Fruit fly (Drosophila melanogaster) Kc167 (cell line): ENCODE results near the gene CG6686.

ENCODE experiments used
- h ChIP-seq: fragments of >200 bp; optimal IDR thresholded peaks from 3 replicates; lab custom pipeline; 2018; ENCODE audit warnings: missing external identifiers
- insv ChIP-seq: fragments of >200 bp; optimal IDR thresholded peaks from 3 replicates; lab custom pipeline; 2018; ENCODE audit warnings: missing external identifiers

DNA sequence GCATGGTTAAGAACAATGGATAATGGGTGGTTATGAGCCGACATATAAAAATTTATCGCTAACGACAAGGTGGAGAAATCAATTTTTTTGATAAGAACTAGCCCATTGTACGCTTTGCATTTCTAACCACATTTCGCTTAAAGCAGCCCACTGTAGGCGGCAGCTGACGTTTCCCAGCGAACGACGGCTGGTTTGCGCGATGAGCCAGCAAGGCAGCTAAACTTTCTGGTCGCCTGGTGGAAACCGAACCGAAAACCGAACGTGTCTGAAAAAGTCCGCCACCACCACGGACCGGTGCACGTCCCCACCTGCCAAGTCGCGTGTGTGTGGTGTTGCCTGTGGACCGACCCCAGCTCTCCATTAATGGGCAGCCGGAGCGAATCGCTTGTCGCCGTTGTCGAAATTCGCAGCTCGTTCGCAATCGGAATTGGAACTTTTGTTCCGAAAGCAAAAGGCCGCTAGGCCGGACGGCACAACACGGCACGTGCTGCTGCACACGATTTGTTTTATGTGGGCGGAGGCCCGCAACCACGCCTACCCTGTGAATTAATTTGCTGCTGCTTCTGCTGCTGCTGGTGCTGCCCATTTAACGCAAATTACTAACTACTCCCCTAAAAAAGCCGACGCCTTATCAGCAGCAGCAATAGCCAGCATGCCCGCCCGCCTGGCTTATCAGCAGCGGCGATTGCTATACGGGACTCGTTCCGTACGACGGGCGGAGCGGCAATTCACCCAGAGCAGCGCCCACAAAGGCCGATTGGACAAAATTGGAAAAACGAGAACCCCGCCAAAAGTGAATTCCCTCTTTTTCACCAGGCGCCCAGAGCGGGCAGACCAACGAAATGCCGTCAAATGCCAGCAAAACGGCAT lies 15.3 kb upstream of the CG6686 start:
- TF ChIP-seq insv (no peak), h (lab: Kevin White, UChicago) (no peak)
